1 fruit fly cellular context compared by ENCODE assay signal in the genomic region with DNA sequence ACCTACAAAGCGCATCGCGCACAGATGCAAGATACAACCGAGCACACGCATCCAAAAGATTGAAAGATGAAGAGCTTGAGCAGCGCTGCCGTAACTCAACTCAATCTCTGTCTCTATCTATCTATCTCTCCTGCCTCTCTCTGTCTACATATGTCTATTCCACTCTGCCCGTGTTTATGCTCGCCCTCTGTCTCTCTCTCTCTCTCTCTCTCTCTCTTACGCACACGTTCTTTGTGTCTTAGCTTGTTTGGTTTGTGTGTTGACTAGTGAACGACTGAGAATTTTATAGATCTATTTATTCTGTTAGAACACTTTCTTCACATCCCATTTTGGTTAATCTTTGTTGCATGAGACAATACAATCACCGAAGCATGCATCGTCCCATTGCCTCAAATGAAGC.
TF ChIP-seq lines count a peak whose summit lies in the region.

No protein-coding gene starts in this region.

TF ChIP-seq in whole organism, embryonic, 481 proteins besides CTCF, POLR2A, EP300 and RAD21 (continued from another document and continues in another):
- TF ChIP-seq eve (GFP tag; optimal IDR thresholded peaks at IDR 0.05; lab: Kevin White, UChicago), result no peak
- no peak for TF ChIP-seq CG34422 (GFP tag; IDR thresholded peaks at IDR 0.05; lab: Robert Waterston, UW)
- no peak for TF ChIP-seq HHEX (GFP tag; optimal IDR thresholded peaks at IDR 0.05; lab: Kevin White, UChicago)
- TF ChIP-seq Vsx1 (GFP tag; optimal IDR thresholded peaks at IDR 0.05; lab: Kevin White, UChicago), result no peak
- TF ChIP-seq Xbp1 (GFP tag; optimal IDR thresholded peaks at IDR 0.05; lab: Kevin White, UChicago), result no peak
- no peak for TF ChIP-seq gcm2 (GFP tag; optimal IDR thresholded peaks at IDR 0.05; lab: Kevin White, UChicago)
- TF ChIP-seq Trl (optimal IDR thresholded peaks at IDR 0.05; lab: Kevin White, UChicago), result peak; percentile 54 to 69
- TF ChIP-seq Trl (GFP tag; optimal IDR thresholded peaks at IDR 0.05; lab: Kevin White, UChicago), result peak; percentile 27
- TF ChIP-seq D (optimal IDR thresholded peaks at IDR 0.05; lab: Kevin White, UChicago), result peak; percentile 32
- no peak for TF ChIP-seq D (GFP tag; optimal IDR thresholded peaks at IDR 0.05; lab: Kevin White, UChicago)
- no peak for TF ChIP-seq shn (GFP tag; optimal IDR thresholded peaks at IDR 0.05; lab: Kevin White, UChicago)
- no peak for TF ChIP-seq CG11093 (GFP tag; IDR thresholded peaks at IDR 0.05; lab: Robert Waterston, UW)
- TF ChIP-seq CG10654 (GFP tag; optimal IDR thresholded peaks at IDR 0.05; lab: Kevin White, UChicago), result no peak
- no peak for TF ChIP-seq Bdp1 (GFP tag; optimal IDR thresholded peaks at IDR 0.05; lab: Kevin White, UChicago)
- no peak for TF ChIP-seq CG16815 (GFP tag; optimal IDR thresholded peaks at IDR 0.05; lab: Kevin White, UChicago)
- TF ChIP-seq Ravus (GFP tag; IDR thresholded peaks at IDR 0.05; lab: Robert Waterston, UW), result no peak
- TF ChIP-seq B-H2 (GFP tag; optimal IDR thresholded peaks at IDR 0.05; lab: Kevin White, UChicago), result no peak
- TF ChIP-seq scrt (GFP tag; optimal IDR thresholded peaks at IDR 0.05; lab: Kevin White, UChicago), result no peak
- TF ChIP-seq CG30403 (GFP tag; optimal IDR thresholded peaks at IDR 0.05; lab: Kevin White, UChicago), result no peak
- no peak for TF ChIP-seq CG31388 (GFP tag; optimal IDR thresholded peaks at IDR 0.05; lab: Kevin White, UChicago)
- TF ChIP-seq CG18599 (GFP tag; optimal IDR thresholded peaks at IDR 0.05; lab: Kevin White, UChicago), result no peak
- no peak for TF ChIP-seq salm (tag; optimal IDR thresholded peaks at IDR 0.05; lab: Kevin White, UChicago)
- TF ChIP-seq dati (GFP tag; IDR thresholded peaks at IDR 0.05; lab: Robert Waterston, UW), result no peak
- no peak for TF ChIP-seq crol (GFP tag; IDR thresholded peaks at IDR 0.05; lab: Robert Waterston, UW)
- no peak for TF ChIP-seq CG7963 (GFP tag; IDR thresholded peaks at IDR 0.05; lab: Robert Waterston, UW; ENCODE audit: partially characterized antibody)
- no peak for TF ChIP-seq amos (GFP tag; IDR thresholded peaks at IDR 0.05; lab: Robert Waterston, UW; ENCODE audit: partially characterized antibody)
- no peak for TF ChIP-seq kay (GFP tag; optimal IDR thresholded peaks at IDR 0.05; lab: Kevin White, UChicago)
- no peak for TF ChIP-seq CG10267 (tag; optimal IDR thresholded peaks at IDR 0.05; lab: Kevin White, UChicago)
- no peak for TF ChIP-seq mld (GFP tag; IDR thresholded peaks at IDR 0.05; lab: Robert Waterston, UW; ENCODE audit: partially characterized antibody)
- TF ChIP-seq CG6654 (GFP tag; optimal IDR thresholded peaks at IDR 0.05; lab: Kevin White, UChicago), result no peak
- no peak for TF ChIP-seq crc (GFP tag; optimal IDR thresholded peaks at IDR 0.05; lab: Kevin White, UChicago)
- TF ChIP-seq CG7372 (GFP tag; IDR thresholded peaks at IDR 0.05; lab: Robert Waterston, UW), result no peak
- TF ChIP-seq GATAe (GFP tag; conservative IDR thresholded peaks at IDR 0.05; lab: Robert Waterston, UW), result no peak
- TF ChIP-seq pho (GFP tag; optimal IDR thresholded peaks at IDR 0.05; lab: Kevin White, UChicago), result no peak
- TF ChIP-seq HLHmδ (GFP tag; optimal IDR thresholded peaks at IDR 0.05; lab: Kevin White, UChicago), result peak; percentile 25
- TF ChIP-seq Drgx (GFP tag; IDR thresholded peaks at IDR 0.05; lab: Robert Waterston, UW), result 0 out of 2 replicates have a peak, but pooled peaks have one; percentile 6
- TF ChIP-seq Mad (GFP tag; optimal IDR thresholded peaks at IDR 0.05; lab: Kevin White, UChicago), result no peak
- peak; percentile 15 for TF ChIP-seq Mes4 (GFP tag; optimal IDR thresholded peaks at IDR 0.05; lab: Kevin White, UChicago)
- no peak for TF ChIP-seq pnt (GFP tag; optimal IDR thresholded peaks at IDR 0.05; lab: Kevin White, UChicago)
- no peak for TF ChIP-seq hbn (GFP tag; IDR thresholded peaks at IDR 0.05; lab: Robert Waterston, UW; ENCODE audit: partially characterized antibody)
- TF ChIP-seq gce (GFP tag; IDR thresholded peaks at IDR 0.05; lab: Robert Waterston, UW), result peak; percentile 10; the same call in 1 of the 3 replicates
- peak; percentile 32 for TF ChIP-seq fd64A (GFP tag; optimal IDR thresholded peaks at IDR 0.05; lab: Kevin White, UChicago)
- no peak for TF ChIP-seq Fer1 (GFP tag; optimal IDR thresholded peaks at IDR 0.05; lab: Kevin White, UChicago)
- TF ChIP-seq CG9817 (tag; optimal IDR thresholded peaks at IDR 0.05; lab: Kevin White, UChicago), result no peak
- no peak for TF ChIP-seq tna (GFP tag; IDR thresholded peaks at IDR 0.05; lab: Robert Waterston, UW; ENCODE audit: partially characterized antibody)
- TF ChIP-seq CG12744 (GFP tag; optimal IDR thresholded peaks at IDR 0.05; lab: Kevin White, UChicago), result no peak
- TF ChIP-seq CG3838 (GFP tag; optimal IDR thresholded peaks at IDR 0.05; lab: Kevin White, UChicago), result no peak
- no peak for TF ChIP-seq CkIIα-i1 (GFP tag; IDR thresholded peaks at IDR 0.05; lab: Robert Waterston, UW)
- no peak for TF ChIP-seq yki (optimal IDR thresholded peaks at IDR 0.05; lab: Kevin White, UChicago)
- no peak for TF ChIP-seq CG13775 (GFP tag; optimal IDR thresholded peaks at IDR 0.05; lab: Kevin White, UChicago)
- TF ChIP-seq Lpt (GFP tag; optimal IDR thresholded peaks at IDR 0.05; lab: Kevin White, UChicago), result no peak
- no peak for TF ChIP-seq zfh2 (GFP tag; optimal IDR thresholded peaks at IDR 0.05; lab: Kevin White, UChicago)
- no peak for TF ChIP-seq CG30020 (tag; optimal IDR thresholded peaks at IDR 0.05; lab: Kevin White, UChicago)
- TF ChIP-seq CG3847 (GFP tag; IDR thresholded peaks at IDR 0.05; lab: Robert Waterston, UW), result no peak
- TF ChIP-seq lilli (GFP tag; optimal IDR thresholded peaks at IDR 0.05; lab: Kevin White, UChicago), result no peak
- no peak for TF ChIP-seq CG12071 (GFP tag; optimal IDR thresholded peaks at IDR 0.05; lab: Kevin White, UChicago)
- TF ChIP-seq klu (GFP tag; IDR thresholded peaks at IDR 0.05; lab: Robert Waterston, UW), result no peak
- no peak for TF ChIP-seq CG12299 (tag; optimal IDR thresholded peaks at IDR 0.05; lab: Kevin White, UChicago)
- no peak for TF ChIP-seq trh (GFP tag; optimal IDR thresholded peaks at IDR 0.05; lab: Kevin White, UChicago)
- no peak for TF ChIP-seq hth (optimal IDR thresholded peaks at IDR 0.05; lab: Kevin White, UChicago)
- no peak for TF ChIP-seq CG12219 (GFP tag; optimal IDR thresholded peaks at IDR 0.05; lab: Kevin White, UChicago)
- TF ChIP-seq CG5180 (GFP tag; optimal IDR thresholded peaks at IDR 0.05; lab: Kevin White, UChicago), result peak; percentile 11
- TF ChIP-seq prd (optimal IDR thresholded peaks at IDR 0.05; lab: Kevin White, UChicago), result no peak
- no peak for TF ChIP-seq prd (GFP tag; IDR thresholded peaks at IDR 0.05; lab: Robert Waterston, UW)
- TF ChIP-seq CG8478 (optimal IDR thresholded peaks at IDR 0.05; lab: Kevin White, UChicago), result peak; percentile 91
- TF ChIP-seq croc (GFP tag; conservative IDR thresholded peaks at IDR 0.05; lab: Robert Waterston, UW), result no peak
- TF ChIP-seq Adf1 (GFP tag; IDR thresholded peaks at IDR 0.05; lab: Robert Waterston, UW), result no peak
- TF ChIP-seq D19A (tag; optimal IDR thresholded peaks at IDR 0.05; lab: Kevin White, UChicago), result no peak
- TF ChIP-seq CG4328 (GFP tag; optimal IDR thresholded peaks at IDR 0.05; lab: Kevin White, UChicago), result no peak
- TF ChIP-seq ttk (GFP tag; IDR thresholded peaks at IDR 0.05; lab: Robert Waterston, UW), result peak; percentile 27; the same call in 1 of the 2 replicates
- TF ChIP-seq schlank (tag; optimal IDR thresholded peaks at IDR 0.05; lab: Kevin White, UChicago), result no peak
- TF ChIP-seq CG7987 (GFP tag; optimal IDR thresholded peaks at IDR 0.05; lab: Kevin White, UChicago), result no peak
- no peak for TF ChIP-seq Nf-YA (GFP tag; IDR thresholded peaks at IDR 0.05; lab: Robert Waterston, UW)
- peak; percentile 0 for TF ChIP-seq NC2β (GFP tag; optimal IDR thresholded peaks at IDR 0.05; lab: Kevin White, UChicago)
- no peak for TF ChIP-seq CG1602 (GFP tag; optimal IDR thresholded peaks at IDR 0.05; lab: Kevin White, UChicago)
- TF ChIP-seq ab (GFP tag; optimal IDR thresholded peaks at IDR 0.05; lab: Kevin White, UChicago), result no peak
- TF ChIP-seq ranshi (GFP tag; IDR thresholded peaks at IDR 0.05; lab: Robert Waterston, UW), result no peak
- TF ChIP-seq CG32532 (GFP tag; IDR thresholded peaks at IDR 0.05; lab: Robert Waterston, UW), result no peak
- no peak for TF ChIP-seq Sin3A (optimal IDR thresholded peaks at IDR 0.05; lab: Kevin White, UChicago)
- no peak for TF ChIP-seq run (tag; optimal IDR thresholded peaks at IDR 0.05; lab: Kevin White, UChicago)
- no peak for TF ChIP-seq tgo (GFP tag; IDR thresholded peaks at IDR 0.05; lab: Robert Waterston, UW)
- no peak for TF ChIP-seq Fer3 (tag; optimal IDR thresholded peaks at IDR 0.05; lab: Kevin White, UChicago)
- no peak for TF ChIP-seq CG3726 (GFP tag; IDR thresholded peaks at IDR 0.05; lab: Robert Waterston, UW)
- no peak for TF ChIP-seq fu2 (GFP tag; optimal IDR thresholded peaks at IDR 0.05; lab: Kevin White, UChicago)
- TF ChIP-seq bab2 (GFP tag; optimal IDR thresholded peaks at IDR 0.05; lab: Kevin White, UChicago), result no peak
- TF ChIP-seq Kr (GFP tag; optimal IDR thresholded peaks at IDR 0.05; lab: Kevin White, UChicago), result no peak
- TF ChIP-seq Ets97D (GFP tag; optimal IDR thresholded peaks at IDR 0.05; lab: Kevin White, UChicago), result no peak
- no peak for TF ChIP-seq lov (optimal IDR thresholded peaks at IDR 0.05; lab: Kevin White, UChicago)
- TF ChIP-seq lov (GFP tag; IDR thresholded peaks at IDR 0.05; lab: Robert Waterston, UW), result no peak
- TF ChIP-seq CG17912 (GFP tag; optimal IDR thresholded peaks at IDR 0.05; lab: Kevin White, UChicago), result no peak
- TF ChIP-seq Dek (tag; optimal IDR thresholded peaks at IDR 0.05; lab: Kevin White, UChicago), result no peak
- no peak for TF ChIP-seq nerfin-2 (GFP tag; IDR thresholded peaks at IDR 0.05; lab: Robert Waterston, UW; ENCODE audit: partially characterized antibody)
- no peak for TF ChIP-seq br (optimal IDR thresholded peaks at IDR 0.05; lab: Kevin White, UChicago)
- TF ChIP-seq chif (GFP tag; optimal IDR thresholded peaks at IDR 0.05; lab: Kevin White, UChicago), result no peak
- peak; percentile 8 for TF ChIP-seq CG33557 (GFP tag; optimal IDR thresholded peaks at IDR 0.05; lab: Kevin White, UChicago)
- TF ChIP-seq CG11085 (GFP tag; IDR thresholded peaks at IDR 0.05; lab: Robert Waterston, UW), result no peak
- TF ChIP-seq unpg (GFP tag; optimal IDR thresholded peaks at IDR 0.05; lab: Kevin White, UChicago), result no peak
- TF ChIP-seq odd (GFP tag; optimal IDR thresholded peaks at IDR 0.05; lab: Kevin White, UChicago), result no peak
- TF ChIP-seq CG13624 (GFP tag; optimal IDR thresholded peaks at IDR 0.05; lab: Kevin White, UChicago), result no peak
- TF ChIP-seq CG7357 (GFP tag; IDR thresholded peaks at IDR 0.05; lab: Robert Waterston, UW), result no peak
- TF ChIP-seq Hsf (GFP tag; optimal IDR thresholded peaks at IDR 0.05; lab: Kevin White, UChicago), result no peak
- no peak for TF ChIP-seq emc (GFP tag; optimal IDR thresholded peaks at IDR 0.05; lab: Kevin White, UChicago)
- TF ChIP-seq CG6683 (GFP tag; optimal IDR thresholded peaks at IDR 0.05; lab: Kevin White, UChicago), result no peak
- 0 out of 3 replicates have a peak, but pooled peaks have one; percentile 8 for TF ChIP-seq row (GFP tag; IDR thresholded peaks at IDR 0.05; lab: Robert Waterston, UW)
- no peak for TF ChIP-seq bigmax (GFP tag; optimal IDR thresholded peaks at IDR 0.05; lab: Kevin White, UChicago)
- no peak for TF ChIP-seq CG8388 (GFP tag; optimal IDR thresholded peaks at IDR 0.05; lab: Kevin White, UChicago)
- no peak for TF ChIP-seq gt (GFP tag; IDR thresholded peaks at IDR 0.05; lab: Robert Waterston, UW)
- TF ChIP-seq aop (GFP tag; IDR thresholded peaks at IDR 0.05; lab: Robert Waterston, UW), result no peak
- TF ChIP-seq ems (GFP tag; optimal IDR thresholded peaks at IDR 0.05; lab: Kevin White, UChicago), result no peak
- peak; percentile 42 for TF ChIP-seq vvl (GFP tag; IDR thresholded peaks at IDR 0.05; lab: Robert Waterston, UW)
- TF ChIP-seq lab (GFP tag; optimal IDR thresholded peaks at IDR 0.05; lab: Kevin White, UChicago), result peak; percentile 5
- TF ChIP-seq stwl (tag; optimal IDR thresholded peaks at IDR 0.05; lab: Kevin White, UChicago), result peak; percentile 59
- TF ChIP-seq mirr (GFP tag; optimal IDR thresholded peaks at IDR 0.05; lab: Kevin White, UChicago), result no peak
- no peak for TF ChIP-seq Dip2 (GFP tag; IDR thresholded peaks at IDR 0.05; lab: Robert Waterston, UW)
- no peak for TF ChIP-seq wek (GFP tag; optimal IDR thresholded peaks at IDR 0.05; lab: Kevin White, UChicago)
- TF ChIP-seq PHDP (tag; optimal IDR thresholded peaks at IDR 0.05; lab: Kevin White, UChicago), result no peak
- peak; percentile 22 for TF ChIP-seq Spps (tag; optimal IDR thresholded peaks at IDR 0.05; lab: Kevin White, UChicago)
- no peak for TF ChIP-seq ken (GFP tag; IDR thresholded peaks at IDR 0.05; lab: Robert Waterston, UW)
- no peak for TF ChIP-seq zf30C (GFP tag; optimal IDR thresholded peaks at IDR 0.05; lab: Kevin White, UChicago)
- TF ChIP-seq CG11560 (tag; IDR thresholded peaks at IDR 0.05; lab: Robert Waterston, UW), result no peak
- TF ChIP-seq CG10274 (GFP tag; optimal IDR thresholded peaks at IDR 0.05; lab: Kevin White, UChicago), result no peak
- TF ChIP-seq CG13296 (GFP tag; optimal IDR thresholded peaks at IDR 0.05; lab: Kevin White, UChicago), result no peak
- no peak for TF ChIP-seq CG2712 (tag; optimal IDR thresholded peaks at IDR 0.05; lab: Kevin White, UChicago)
- TF ChIP-seq jigr1 (GFP tag; IDR thresholded peaks at IDR 0.05; lab: Robert Waterston, UW), result no peak
- no peak for TF ChIP-seq ftz-f1 (GFP tag; optimal IDR thresholded peaks at IDR 0.05; lab: Kevin White, UChicago)
- TF ChIP-seq org-1 (GFP tag; optimal IDR thresholded peaks at IDR 0.05; lab: Kevin White, UChicago), result no peak
- peak; percentile 42 for TF ChIP-seq ATbp (GFP tag; optimal IDR thresholded peaks at IDR 0.05; lab: Kevin White, UChicago)
- TF ChIP-seq lmd (GFP tag; IDR thresholded peaks at IDR 0.05; lab: Robert Waterston, UW), result no peak
- TF ChIP-seq BEAF-32 (GFP tag; optimal IDR thresholded peaks at IDR 0.05; lab: Kevin White, UChicago), result no peak
- TF ChIP-seq dm (GFP tag; optimal IDR thresholded peaks at IDR 0.05; lab: Kevin White, UChicago), result peak; percentile 2
- peak; percentile 15 for TF ChIP-seq CG10979 (tag; optimal IDR thresholded peaks at IDR 0.05; lab: Kevin White, UChicago)
- no peak for TF ChIP-seq Hmr (GFP tag; optimal IDR thresholded peaks at IDR 0.05; lab: Kevin White, UChicago)
- peak in 1 of 2 experiments; percentile 65 for TF ChIP-seq Pdp1 (GFP tag; optimal IDR thresholded peaks at IDR 0.05; lab: Kevin White, UChicago)
- TF ChIP-seq CG9609 (GFP tag; optimal IDR thresholded peaks at IDR 0.05; lab: Kevin White, UChicago), result no peak
- no peak for TF ChIP-seq lbe (GFP tag; optimal IDR thresholded peaks at IDR 0.05; lab: Kevin White, UChicago)
